Fruit fly (Drosophila melanogaster): ENCODE data around the gene Dop1R1.
A peak's percentile ranks its signal among the peaks of the same experiment; 100 is the strongest.

Dop1R1 gene

dm6 chr3R:14214776-14215175 is at the start of gene Dop1R1:
Gene Dop1R1 (minus strand): TSS chr3R:14214810.
- TF ChIP-seq noc (tag; optimal IDR thresholded peaks at IDR 0.05): no peak

- no peak for TF ChIP-seq noc (tag; optimal IDR thresholded peaks at IDR 0.05)
Observed at dm6 chr3R:14262087-14262486, 47.5 kb upstream of the Dop1R1 start, which contains the start of the genes CG14839 and CG14841. Gene CG14839 (plus strand): TSS chr3R:14262387. Gene CG14841 (minus strand): TSS chr3R:14262418.

- TF ChIP-seq noc (tag; optimal IDR thresholded peaks at IDR 0.05): no peak
Observed at dm6 chr3R:14261113-14261512, 46.5 kb upstream of the Dop1R1 start, which contains the start of gene CG14840. Gene CG14840 (minus strand): TSS chr3R:14261213.

DNA sequence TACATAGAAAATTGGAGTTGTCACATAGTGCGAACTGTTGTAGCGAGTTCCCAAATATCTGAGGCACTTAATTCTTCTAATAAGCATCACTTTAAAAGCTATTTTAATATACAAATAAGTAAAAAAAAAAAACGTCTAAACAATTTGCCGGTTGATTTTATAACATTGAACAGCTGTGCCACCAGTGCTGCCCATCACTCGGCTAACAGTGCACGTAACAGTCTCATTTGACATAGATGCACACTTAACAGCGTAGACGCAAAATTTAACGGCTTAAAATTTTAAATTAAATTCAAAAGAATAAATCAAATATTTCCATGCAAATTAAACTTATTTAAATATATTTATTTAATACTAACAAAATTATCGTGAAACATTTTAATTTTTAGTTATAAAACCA is 45.2 kb upstream of the Dop1R1 start, which contains the start of gene MetRS-m:
MetRS-m (minus strand) TSS at position 171 of the 400 bp plus-strand sequence.
- TF ChIP-seq noc (tag; optimal IDR thresholded peaks at IDR 0.05): no peak

DNA sequence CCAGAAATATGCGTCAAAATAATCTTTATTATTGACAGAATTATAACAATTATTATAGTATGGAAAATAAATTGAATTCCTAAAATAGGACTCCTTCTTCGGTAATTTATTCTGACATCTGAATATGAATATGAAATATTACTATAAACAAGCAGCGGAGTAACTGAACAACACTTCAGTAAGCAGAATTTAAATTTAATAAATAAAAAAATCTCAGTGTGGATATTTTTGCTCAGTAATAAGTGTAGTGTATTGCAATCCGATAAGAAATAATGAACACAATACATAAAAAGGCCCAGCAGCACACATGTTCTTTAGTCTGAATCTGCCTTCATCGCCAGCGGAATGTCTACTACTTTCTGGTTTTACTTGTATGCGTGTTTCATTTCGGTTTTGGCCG is 41.2 kb upstream of the Dop1R1 start, which contains the start of gene CG43179:
CG43179 (plus strand) TSS at position 301 of the 400 bp plus-strand sequence.
- TF ChIP-seq noc (tag; optimal IDR thresholded peaks at IDR 0.05): no peak

- TF ChIP-seq noc (tag; optimal IDR thresholded peaks at IDR 0.05): no peak
Observed at dm6 chr3R:14245371-14245770, 30.8 kb upstream of the Dop1R1 start, which contains the start of gene CG9616. Gene CG9616 (minus strand): TSS chr3R:14245471.

DNA sequence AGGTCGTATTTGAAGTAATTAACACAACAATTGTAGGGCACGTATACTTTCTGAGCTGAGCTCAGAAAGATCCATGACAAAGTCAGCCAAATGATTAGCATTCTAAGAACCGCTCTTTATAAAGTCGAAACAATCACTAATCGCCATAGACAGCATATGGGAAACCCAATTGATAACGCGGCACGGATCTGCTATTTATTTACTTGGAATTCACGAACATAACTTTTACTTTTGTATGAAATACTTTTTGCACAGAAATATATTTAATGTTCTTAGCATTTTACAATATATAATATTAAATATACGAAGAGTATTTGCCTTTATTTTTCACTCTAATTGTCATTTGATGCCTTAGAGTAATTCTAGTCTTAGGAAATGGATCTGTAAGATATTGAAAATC is 30.0 kb upstream of the Dop1R1 start, which contains the start of gene CG43291:
CG43291 (minus strand) TSS at position 101 of the 400 bp plus-strand sequence.
- TF ChIP-seq noc (tag; optimal IDR thresholded peaks at IDR 0.05): no peak

dm6 chr3R:14229045-14229444 is 14.4 kb upstream of the Dop1R1 start, which contains the start of gene CG9624:
Gene CG9624 (minus strand): TSS chr3R:14229145.
- no peak for TF ChIP-seq noc (tag; optimal IDR thresholded peaks at IDR 0.05)

DNA sequence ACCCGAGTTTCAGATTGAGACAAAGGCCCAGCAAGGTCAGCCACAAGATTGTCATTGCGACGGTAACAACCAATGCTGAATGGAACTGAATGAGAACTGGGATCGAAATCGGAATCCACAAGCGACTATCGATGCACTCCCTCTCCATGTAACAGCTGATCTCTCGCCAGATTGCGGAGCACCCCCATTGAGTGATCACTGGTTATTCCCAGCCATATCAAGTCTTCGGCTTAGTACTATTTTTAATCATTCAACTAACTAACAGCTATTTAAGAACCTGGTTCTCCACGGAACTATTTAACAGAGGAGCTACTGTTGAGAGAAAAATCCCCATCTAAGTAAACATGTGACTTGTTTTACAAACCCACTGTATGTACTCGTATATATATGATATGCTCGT is 12.1 kb upstream of the Dop1R1 start, which contains the start of gene CG9631:
CG9631 (minus strand) TSS at position 101 of the 400 bp plus-strand sequence.
- TF ChIP-seq noc (tag; optimal IDR thresholded peaks at IDR 0.05): no peak

dm6 chr3R:14224105-14224574 is 9.5 kb upstream of the Dop1R1 start, which contains the start of gene Sp212:
Gene Sp212 (minus strand): TSS chr3R:14224155.
- peak; percentile 33 for TF ChIP-seq noc (tag; optimal IDR thresholded peaks at IDR 0.05)

- no peak for TF ChIP-seq noc (tag; optimal IDR thresholded peaks at IDR 0.05)
Observed at dm6 chr3R:14221484-14221883, 6.9 kb upstream of the Dop1R1 start, which contains the start of gene CG33109. Gene CG33109 (minus strand): TSS chr3R:14221584.

DNA sequence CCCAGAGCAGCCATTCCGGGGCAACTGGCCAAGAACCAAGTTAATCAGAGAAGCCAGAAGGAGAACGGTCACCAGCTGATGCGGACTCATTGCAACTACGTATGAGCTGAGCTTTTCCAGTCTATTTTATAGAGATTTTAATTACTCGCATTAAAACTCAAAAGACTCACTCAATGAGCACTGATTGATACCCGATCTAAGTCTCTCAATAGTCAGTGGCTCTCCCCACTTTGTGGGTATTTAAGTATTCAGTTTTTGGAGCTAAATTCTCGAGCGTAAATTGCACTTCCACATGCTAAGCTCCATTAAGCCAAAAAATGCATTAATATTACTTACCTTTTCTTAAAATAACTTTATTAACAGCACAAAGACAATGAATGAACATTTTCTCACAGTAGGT is 5.5 kb upstream of the Dop1R1 start, which contains the start of gene CG31326:
CG31326 (minus strand) TSS at position 101 of the 400 bp plus-strand sequence.
- no peak for TF ChIP-seq noc (tag; optimal IDR thresholded peaks at IDR 0.05)

DNA sequence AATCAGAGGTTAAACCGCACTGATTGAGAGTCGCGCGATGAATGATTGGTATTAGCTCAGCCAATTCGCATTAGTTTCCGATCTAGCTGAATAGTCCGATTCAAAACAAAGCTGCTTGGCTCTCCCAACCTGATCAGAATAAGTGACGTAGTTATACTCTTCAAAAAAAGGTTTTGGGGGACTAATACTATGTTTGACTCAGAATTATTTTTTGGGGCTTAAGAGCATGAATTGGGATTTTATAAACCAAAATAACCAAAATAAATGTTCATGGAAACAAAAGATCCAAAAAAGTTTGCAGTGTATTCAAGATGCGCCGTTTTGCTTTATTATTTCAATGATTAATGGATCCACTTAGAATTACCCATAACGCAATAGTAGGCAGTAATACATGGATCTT is 3.2 kb upstream of the Dop1R1 start, which contains the start of gene CG9649:
CG9649 (minus strand) TSS at position 44 of the 400 bp plus-strand sequence.
- no peak for TF ChIP-seq noc (tag; optimal IDR thresholded peaks at IDR 0.05)

- no peak for TF ChIP-seq noc (tag; optimal IDR thresholded peaks at IDR 0.05)
Observed at dm6 chr3R:14162176-14162759, 52.3 kb downstream of the Dop1R1 start, which contains the start of gene CG3199. Gene CG3199 (plus strand): TSS chr3R:14162709.

DNA sequence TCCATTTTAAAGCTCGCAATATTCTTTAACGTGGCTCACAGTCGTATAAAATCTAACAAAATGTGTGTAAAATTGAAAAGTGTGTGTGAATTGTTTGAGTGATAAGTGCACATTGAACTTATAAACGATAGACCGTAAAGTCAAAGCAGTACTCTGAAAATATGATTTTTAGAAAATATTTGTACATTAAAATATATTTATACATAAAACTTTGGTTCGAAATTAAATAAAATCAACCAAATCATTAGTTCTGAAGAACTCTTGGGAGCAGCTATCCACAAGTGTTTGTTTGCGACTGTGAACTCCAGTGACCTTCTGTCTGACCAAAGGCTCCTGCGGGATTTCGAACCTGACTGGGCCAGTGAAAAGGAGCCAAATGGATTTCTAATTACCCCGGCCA is 54.4 kb downstream of the Dop1R1 start, which contains the start of gene CG31327:
CG31327 (minus strand) TSS at position 101 of the 400 bp plus-strand sequence.
- no peak for TF ChIP-seq noc (tag; optimal IDR thresholded peaks at IDR 0.05)

- no peak for TF ChIP-seq noc (tag; optimal IDR thresholded peaks at IDR 0.05)
Observed at dm6 chr3R:14157331-14157730, 57.3 kb downstream of the Dop1R1 start, which contains the start of gene CG31533. Gene CG31533 (minus strand): TSS chr3R:14157431.

All from whole organism, larva.